Worm (Caenorhabditis elegans) whole organism, young adult: ENCODE results near the gene str-86.

Source experiments
- C17E4.6 ChIP-seq: fragments of 200-800 bp; sonication (Bioruptor generic); IDR thresholded peaks from 2 replicates; pipeline ENCODE4 v1.3.6; 2022; ENCODE audit warnings: missing genetic modification reagents, missing genetic modification characterization, missing compliant biosample characterization
- F22D6.2 ChIP-seq: sonication (generic microtip); optimal IDR thresholded peaks from 2 replicates; lab custom pipeline; 2016; ENCODE audit warnings: mild to moderate bottlenecking, missing genetic modification characterization, missing compliant biosample characterization
- F33H1.4 ChIP-seq: fragments of 200-800 bp; sonication (Bioruptor generic); IDR thresholded peaks from 2 replicates; pipeline ENCODE4 v1.3.6; 2022; ENCODE audit warnings: missing genetic modification reagents, missing genetic modification characterization, missing compliant biosample characterization
- F55B11.4 ChIP-seq: sonication (generic microtip); optimal IDR thresholded peaks from 2 replicates; lab custom pipeline; 2016; ENCODE audit warnings: missing compliant biosample characterization, missing genetic modification characterization, borderline replicate concordance; ENCODE audit not compliant: insufficient read depth
- T26A5.8 ChIP-seq: sonication (generic microtip); optimal IDR thresholded peaks from 2 replicates; lab custom pipeline; 2016; ENCODE audit warnings: missing genetic modification characterization, missing compliant biosample characterization
- Y56A3A.18 ChIP-seq: fragments of 200-800 bp; sonication (Bioruptor generic); IDR thresholded peaks from 2 replicates; pipeline ENCODE4 v1.3.6; 2022; ENCODE audit warnings: missing genetic modification reagents, missing genetic modification characterization, missing compliant biosample characterization
- Y79H2A.3 ChIP-seq: fragments of 200-800 bp; sonication (Bioruptor generic); conservative IDR thresholded peaks from 2 replicates; pipeline ENCODE4 v1.3.6; 2022; ENCODE audit warnings: missing genetic modification reagents, missing genetic modification characterization, missing compliant biosample characterization
- ama-1 ChIP-seq, 3 experiments: fragments of 150-350 bp in 1 of 3; sonication (generic microtip) in 2 of 3; optimal IDR thresholded peaks; 2 replicates each; lab custom pipeline; 2014 to 2018; ENCODE audit warnings: missing biosample characterization in 2 of 3, missing genetic modification characterization in 2 of 3, missing genetic modification reagents in 2 of 3
- aptf-3 ChIP-seq: fragments of 200-800 bp; sonication (Bioruptor generic); IDR thresholded peaks from 2 replicates; pipeline ENCODE4 v1.3.6; 2022; ENCODE audit warnings: missing genetic modification characterization, missing compliant biosample characterization
- atf-7 ChIP-seq: sonication (generic microtip); optimal IDR thresholded peaks from 2 replicates; lab custom pipeline; 2017; ENCODE audit warnings: mild to moderate bottlenecking, missing genetic modification characterization, missing compliant biosample characterization
- attf-5 ChIP-seq: fragments of 200-800 bp; sonication (Bioruptor generic); optimal IDR thresholded peaks from 2 replicates; lab custom pipeline; 2018; ENCODE audit warnings: mild to moderate bottlenecking, missing genetic modification characterization, missing compliant biosample characterization
- ccch-3 ChIP-seq: fragments of 200-800 bp; sonication (Bioruptor generic); optimal IDR thresholded peaks from 2 replicates; lab custom pipeline; 2018; ENCODE audit warnings: mild to moderate bottlenecking, missing genetic modification characterization, missing compliant biosample characterization
- ceh-40 ChIP-seq: fragments of 200-800 bp; sonication (Bioruptor generic); IDR thresholded peaks from 2 replicates; pipeline ENCODE4 v1.3.6; 2022; ENCODE audit warnings: missing genetic modification characterization, missing compliant biosample characterization
- ceh-79 ChIP-seq: sonication (generic microtip); optimal IDR thresholded peaks from 2 replicates; lab custom pipeline; 2017; ENCODE audit warnings: mild to moderate bottlenecking, missing genetic modification characterization, missing compliant biosample characterization
- die-1 ChIP-seq: sonication (generic microtip); optimal IDR thresholded peaks from 2 replicates; lab custom pipeline; 2016; ENCODE audit warnings: missing genotype, mild to moderate bottlenecking, missing genetic modification characterization, missing compliant biosample characterization
- dpff-1 ChIP-seq: sonication (generic microtip); optimal IDR thresholded peaks from 2 replicates; lab custom pipeline; 2017; ENCODE audit warnings: mild to moderate bottlenecking, missing genetic modification characterization, missing compliant biosample characterization
- egrh-3 ChIP-seq: fragments of 200-800 bp; sonication (Bioruptor generic); IDR thresholded peaks from 2 replicates; pipeline ENCODE4 v1.3.6; 2022; ENCODE audit warnings: missing genetic modification reagents, missing genetic modification characterization, missing compliant biosample characterization
- ekl-4 ChIP-seq: fragments of 200-800 bp; sonication (Bioruptor generic); IDR thresholded peaks from 2 replicates; pipeline ENCODE4 v1.3.6; 2022; ENCODE audit warnings: missing genetic modification reagents, missing genetic modification characterization, missing compliant biosample characterization
- him-1 ChIP-seq: sonication (generic microtip); optimal IDR thresholded peaks from 2 replicates; lab custom pipeline; 2016; ENCODE audit warnings: missing genotype, missing genetic modification reagents, missing genetic modification characterization, missing compliant biosample characterization
- hlh-12 ChIP-seq: sonication (generic microtip); optimal IDR thresholded peaks from 2 replicates; lab custom pipeline; 2016; ENCODE audit warnings: missing genetic modification characterization, missing compliant biosample characterization
- hlh-26 ChIP-seq: fragments of 200-800 bp; sonication (Bioruptor generic); conservative IDR thresholded peaks from 2 replicates; pipeline ENCODE4 v1.3.6; 2022; ENCODE audit warnings: missing genetic modification reagents, missing genetic modification characterization, missing compliant biosample characterization
- hmg-20 ChIP-seq: fragments of 200-800 bp; sonication (Bioruptor generic); IDR thresholded peaks from 2 replicates; pipeline ENCODE4 v1.3.6; 2022; ENCODE audit warnings: missing genetic modification reagents, missing genetic modification characterization, missing compliant biosample characterization
- lag-1 ChIP-seq: fragments of 200-800 bp; sonication (Bioruptor generic); IDR thresholded peaks from 2 replicates; pipeline ENCODE4 v1.3.6; 2022; ENCODE audit warnings: missing genetic modification reagents, missing genetic modification characterization, missing compliant biosample characterization
- lsl-1 ChIP-seq: fragments of 200-800 bp; sonication (Bioruptor generic); optimal IDR thresholded peaks from 2 replicates; lab custom pipeline; 2018; ENCODE audit warnings: mild to moderate bottlenecking, missing genetic modification characterization, moderate library complexity, missing compliant biosample characterization
- madf-3 ChIP-seq: fragments of 200-800 bp; sonication (Bioruptor generic); IDR thresholded peaks from 2 replicates; pipeline ENCODE4 v1.3.6; 2022; ENCODE audit warnings: missing genetic modification reagents, missing genetic modification characterization, missing compliant biosample characterization
- mel-28 ChIP-seq: sonication (generic microtip); optimal IDR thresholded peaks from 2 replicates; lab custom pipeline; 2016; ENCODE audit warnings: borderline replicate concordance, mild to moderate bottlenecking, missing genetic modification characterization, missing compliant biosample characterization
- mxl-1 ChIP-seq: sonication (generic microtip); optimal IDR thresholded peaks from 2 replicates; lab custom pipeline; 2016; ENCODE audit warnings: missing genetic modification characterization, missing compliant biosample characterization
- nfyb-1 ChIP-seq: fragments of 200-800 bp; sonication (Bioruptor generic); IDR thresholded peaks from 2 replicates; pipeline ENCODE4 v1.3.6; 2022; ENCODE audit warnings: missing genetic modification reagents, missing genetic modification characterization, missing compliant biosample characterization
- pha-4 ChIP-seq: fragments of 150-350 bp; sonication (generic microtip); optimal IDR thresholded peaks from 2 replicates; lab custom pipeline; 2014; ENCODE audit warnings: missing biosample characterization, missing genetic modification reagents, missing genetic modification characterization
- rcor-1 ChIP-seq: fragments of 200-800 bp; sonication (Bioruptor generic); IDR thresholded peaks from 2 replicates; pipeline ENCODE4 v1.3.6; 2022; ENCODE audit warnings: missing genetic modification reagents, missing genetic modification characterization, missing compliant biosample characterization
- rec-8 ChIP-seq, 2 experiments: sonication (generic microtip); optimal IDR thresholded peaks; 2 replicates each; lab custom pipeline; 2016; ENCODE audit warnings: mild to moderate bottlenecking in 2 of 2, missing genetic modification characterization in 2 of 2, missing genetic modification reagents in 2 of 2, missing genotype in 2 of 2, missing biosample characterization in 1 of 2, missing compliant biosample characterization in 1 of 2, moderate library complexity in 1 of 2
- snpc-1.3 ChIP-seq: sonication (generic microtip); optimal IDR thresholded peaks from 2 replicates; lab custom pipeline; 2017; ENCODE audit warnings: missing genetic modification characterization, mild to moderate bottlenecking, missing compliant biosample characterization, antibody characterized with exemption, moderate library complexity, missing genotype, missing genetic modification reagents; ENCODE audit not compliant: insufficient read depth
- sptf-2 ChIP-seq: fragments of 200-800 bp; sonication (Bioruptor generic); optimal IDR thresholded peaks from 2 replicates; lab custom pipeline; 2018; ENCODE audit warnings: mild to moderate bottlenecking, missing genetic modification characterization, missing compliant biosample characterization
- zfh-2 ChIP-seq: fragments of 200-800 bp; sonication (Bioruptor generic); conservative IDR thresholded peaks from 2 replicates; pipeline ENCODE4 v1.3.6; 2022; ENCODE audit warnings: missing genetic modification reagents, missing genetic modification characterization, missing compliant biosample characterization
- zim-3 ChIP-seq: sonication (generic microtip); optimal IDR thresholded peaks from 2 replicates; lab custom pipeline; 2017; ENCODE audit warnings: mild to moderate bottlenecking, missing genetic modification characterization, moderate library complexity, missing compliant biosample characterization
- ztf-25 ChIP-seq: fragments of 200-800 bp; sonication (Bioruptor generic); IDR thresholded peaks from 2 replicates; pipeline ENCODE4 v1.3.6; 2022; ENCODE audit warnings: missing genetic modification reagents, missing genetic modification characterization, missing compliant biosample characterization
- ztf-3 ChIP-seq: fragments of 200-800 bp; sonication (Bioruptor generic); optimal IDR thresholded peaks from 2 replicates; lab custom pipeline; 2018; ENCODE audit warnings: mild to moderate bottlenecking, missing genetic modification characterization, missing compliant biosample characterization

str-86 gene

DNA sequence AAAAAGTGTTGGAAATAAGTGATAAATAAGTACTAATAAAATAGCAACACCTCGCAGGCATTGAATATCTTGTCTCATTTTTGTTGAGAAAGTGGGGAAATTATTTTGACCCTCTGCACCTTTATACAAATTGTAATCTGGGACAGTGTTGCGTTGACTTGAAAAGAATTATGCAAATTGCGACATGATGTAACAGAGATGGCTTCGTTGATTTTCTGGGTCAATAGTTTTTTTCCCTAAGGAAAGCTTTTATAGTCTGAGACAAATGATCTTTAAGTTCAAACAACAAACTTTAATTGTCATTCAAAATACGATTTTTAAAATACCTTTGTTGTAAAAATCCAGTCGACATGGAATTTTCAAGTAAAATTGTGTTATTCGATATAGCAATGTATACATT is 41.2 kb upstream of the str-86 start, which contains the start of gene bus-1:
Gene bus-1 (minus strand): TSS at position 101 of the 400 bp plus-strand sequence.
- TF ChIP-seq madf-3 (no peak), zfh-2 (GFP tag; lab: Robert Waterston, UW) (no peak), ama-1 (optimal IDR thresholded peaks at IDR 0.05; lab: Kevin White, UChicago) (no peak), ama-1 (GFP tag; optimal IDR thresholded peaks at IDR 0.05; lab: Kevin White, UChicago) (no peak), mxl-1 (no peak), Y56A3A.18 (GFP tag; lab: Robert Waterston, UW) (no peak), F33H1.4 (GFP tag; lab: Robert Waterston, UW) (no peak), attf-5 (GFP tag; lab: Kevin White, UChicago) (no peak), atf-7 (tag; lab: Kevin White, UChicago) (no peak), him-1 (tag; lab: Kevin White, UChicago) (no peak), mel-28 (tag; lab: Kevin White, UChicago) (no peak), ccch-3 (GFP tag; lab: Kevin White, UChicago) (no peak), ztf-3 (no peak), dpff-1 (tag; lab: Kevin White, UChicago) (no peak), ztf-25 (no peak), zim-3 (tag; lab: Kevin White, UChicago) (no peak), Y79H2A.3 (GFP tag; lab: Robert Waterston, UW) (no peak), nfyb-1 (GFP tag; lab: Robert Waterston, UW) (no peak), pha-4 (tag; lab: Kevin White, UChicago) (no peak)

DNA sequence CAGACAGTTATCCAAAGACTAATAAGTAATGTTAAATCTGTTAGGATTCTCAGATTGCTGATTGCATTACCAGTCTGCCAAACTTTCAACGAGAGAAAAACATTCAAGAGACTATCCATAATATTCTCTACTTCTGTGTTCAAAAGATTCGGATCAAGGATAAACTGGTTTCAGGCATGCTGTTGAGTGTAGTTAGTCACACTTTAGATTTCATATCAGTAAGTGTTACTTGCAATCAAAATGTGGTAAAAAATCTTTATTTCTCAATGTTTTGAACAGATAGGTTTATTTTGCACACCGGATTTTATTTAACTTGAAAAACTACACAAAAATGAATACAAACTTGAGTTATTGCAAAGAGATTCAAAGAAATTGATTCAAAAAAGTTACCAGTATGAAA is 38.6 kb upstream of the str-86 start, which contains the start of gene oac-41:
Gene oac-41 (minus strand): TSS at position 101 of the 400 bp plus-strand sequence.
- TF ChIP-seq snpc-1.3 (no peak), C17E4.6 (GFP tag; lab: Robert Waterston, UW) (no peak)

- TF ChIP-seq ekl-4 (GFP tag; lab: Robert Waterston, UW) (no peak), F33H1.4 (GFP tag; lab: Robert Waterston, UW) (no peak), sptf-2 (GFP tag; lab: Kevin White, UChicago) (no peak), hlh-12 (tag; lab: Kevin White, UChicago) (no peak)
Measured at ce11 chrV:9018871-9019270, 35.4 kb upstream of the str-86 start.

DNA sequence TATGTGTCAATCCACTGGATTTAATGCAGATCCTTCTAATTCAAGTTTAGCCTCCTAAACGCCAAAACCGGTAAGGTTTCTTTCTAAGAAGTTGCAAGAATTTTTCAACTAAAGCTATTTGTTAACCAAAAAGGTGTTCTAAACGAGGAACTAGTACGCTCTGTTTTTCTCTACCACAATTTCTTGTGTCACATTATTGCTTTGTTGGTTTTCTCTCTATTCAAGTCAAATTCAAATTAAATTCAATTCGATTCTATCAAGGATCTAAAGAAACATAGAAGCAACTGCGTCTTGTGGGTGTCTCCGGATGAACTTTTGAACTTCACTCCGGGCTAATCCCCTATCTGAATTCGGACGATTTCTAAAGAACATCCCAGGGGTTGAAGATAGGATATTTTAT is 33.0 kb upstream of the str-86 start, which contains the start of gene oac-40:
Gene oac-40 (plus strand): TSS at position 301 of the 400 bp plus-strand sequence.
- no peak for TF ChIP-seq ztf-3
- TF ChIP-seq sptf-2 (GFP tag; lab: Kevin White, UChicago), result no peak
- TF ChIP-seq pha-4 (tag; lab: Kevin White, UChicago), result no peak

DNA sequence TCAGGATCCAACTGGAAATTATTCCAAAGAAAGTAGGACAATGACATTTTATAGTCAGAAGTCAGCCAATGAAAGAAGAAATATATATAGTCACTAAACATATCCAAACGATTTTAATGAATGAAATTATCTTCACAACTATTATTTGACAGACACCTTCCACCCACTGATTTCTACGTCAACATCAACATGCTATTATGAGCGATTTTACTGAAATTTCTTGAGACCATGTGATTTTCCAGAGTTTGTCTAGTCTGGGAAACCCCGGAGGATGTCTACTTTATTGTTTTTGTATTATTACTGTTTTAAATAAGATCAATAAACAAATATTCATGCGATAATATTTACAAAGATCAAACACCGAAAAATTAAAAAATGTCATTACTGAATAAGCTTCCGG is 32.0 kb upstream of the str-86 start, which contains the start of gene srt-18:
Gene srt-18 (minus strand): TSS at position 101 of the 400 bp plus-strand sequence.
- TF ChIP-seq sptf-2 (GFP tag; lab: Kevin White, UChicago), result no peak
- no peak for TF ChIP-seq F55B11.4 (tag; lab: Kevin White, UChicago)
- TF ChIP-seq die-1, result no peak
- TF ChIP-seq egrh-3, result no peak
- TF ChIP-seq hlh-26 (GFP tag; lab: Robert Waterston, UW), result no peak
- TF ChIP-seq T26A5.8 (tag; lab: Kevin White, UChicago), result no peak
- no peak for TF ChIP-seq lsl-1 (GFP tag; lab: Kevin White, UChicago)
- TF ChIP-seq Y56A3A.18 (GFP tag; lab: Robert Waterston, UW), result no peak
- no peak for TF ChIP-seq ccch-3 (GFP tag; lab: Kevin White, UChicago)
- no peak for TF ChIP-seq lag-1 (GFP tag; lab: Robert Waterston, UW)
- no peak for TF ChIP-seq F22D6.2 (tag; lab: Kevin White, UChicago)
- TF ChIP-seq aptf-3, result no peak
- TF ChIP-seq ceh-40, result no peak
- no peak for TF ChIP-seq rec-8 (tag; optimal IDR thresholded peaks at IDR 0.05; lab: Kevin White, UChicago)
- TF ChIP-seq rcor-1 (GFP tag; lab: Robert Waterston, UW), result no peak
- TF ChIP-seq ceh-79 (tag; lab: Kevin White, UChicago), result no peak
- TF ChIP-seq hmg-20 (GFP tag; lab: Robert Waterston, UW), result no peak
